Worm (Caenorhabditis elegans) whole organism, L3 larva: ENCODE results near the gene T07F8.1.

Experiments
- ceh-9 ChIP-seq: sonication (generic microtip); optimal IDR thresholded peaks from 2 replicates; lab custom pipeline; 2018; ENCODE audit warnings: missing biosample characterization, missing genetic modification characterization
- skn-1 ChIP-seq: fragments of 150-350 bp; optimal IDR thresholded peaks from 2 replicates; lab custom pipeline; 2014; ENCODE audit warnings: missing biosample characterization, missing genetic modification characterization
- unc-39 ChIP-seq: sonication (generic microtip); optimal IDR thresholded peaks from 4 replicates; lab custom pipeline; 2017; ENCODE audit warnings: missing biosample characterization, missing genetic modification characterization
- ztf-11 ChIP-seq: fragments of 150-350 bp; optimal IDR thresholded peaks from 2 replicates; lab custom pipeline; 2014; ENCODE audit warnings: missing biosample characterization, missing genetic modification characterization
- ztf-4 ChIP-seq: fragments of 150-350 bp; optimal IDR thresholded peaks from 2 replicates; lab custom pipeline; 2014; ENCODE audit warnings: missing biosample characterization, missing genetic modification characterization

- TF ChIP-seq ceh-9 (no peak), skn-1 (no peak), unc-39 (tag; lab: Kevin White, UChicago) (no peak), ztf-4 (tag; lab: Kevin White, UChicago) (no peak), ztf-11 (no peak)
These were observed 26.4 kb upstream of the T07F8.1 start, which contains the start of gene F10E7.2 for ce11 chrII:7121762-7122292.
